Worm (Caenorhabditis elegans): ENCODE data around the gene miga-1.
"Not testable (repeated sequence)": the region's sequence is repeated elsewhere in the genome, so short reads cannot be mapped to it uniquely, and the experiment has no call there.

miga-1 gene

ce11 chrV:12377256-12377655 lies 23.4 kb downstream of the miga-1 start, which contains the start of gene K01D12.1:
Gene K01D12.1, plus strand, starts transcription at chrV:12377556.
- no peak for TF ChIP-seq lin-15B (tag; optimal IDR thresholded peaks at IDR 0.05)
- no peak for TF ChIP-seq fkh-10 (GFP tag; optimal IDR thresholded peaks at IDR 0.05)
- no peak for TF ChIP-seq nhr-71 (tag; optimal IDR thresholded peaks at IDR 0.05)
- no peak for TF ChIP-seq zag-1 (tag; optimal IDR thresholded peaks at IDR 0.05)
- no peak for TF ChIP-seq dpl-1 (GFP tag; optimal IDR thresholded peaks at IDR 0.05)
- TF ChIP-seq elt-3 (tag; optimal IDR thresholded peaks at IDR 0.05), result no peak
- no peak for TF ChIP-seq nhr-84 (tag; optimal IDR thresholded peaks at IDR 0.05)
- no peak for TF ChIP-seq aha-1 (tag; optimal IDR thresholded peaks at IDR 0.05)
- TF ChIP-seq nhr-77 (tag; optimal IDR thresholded peaks at IDR 0.05), result no peak
- TF ChIP-seq zip-4 (GFP tag; optimal IDR thresholded peaks at IDR 0.05), result no peak
- TF ChIP-seq tbx-2 (tag; optimal IDR thresholded peaks at IDR 0.05), result no peak
- no peak for TF ChIP-seq C16A3.4 (tag; optimal IDR thresholded peaks at IDR 0.05)
- no peak for TF ChIP-seq xbp-1 (tag; optimal IDR thresholded peaks at IDR 0.05)
- TF ChIP-seq nhr-12 (tag; optimal IDR thresholded peaks at IDR 0.05), result no peak
- TF ChIP-seq ceh-8 (GFP tag; optimal IDR thresholded peaks at IDR 0.05), result no peak
- no peak for TF ChIP-seq skn-1 (tag; optimal IDR thresholded peaks at IDR 0.05)

DNA sequence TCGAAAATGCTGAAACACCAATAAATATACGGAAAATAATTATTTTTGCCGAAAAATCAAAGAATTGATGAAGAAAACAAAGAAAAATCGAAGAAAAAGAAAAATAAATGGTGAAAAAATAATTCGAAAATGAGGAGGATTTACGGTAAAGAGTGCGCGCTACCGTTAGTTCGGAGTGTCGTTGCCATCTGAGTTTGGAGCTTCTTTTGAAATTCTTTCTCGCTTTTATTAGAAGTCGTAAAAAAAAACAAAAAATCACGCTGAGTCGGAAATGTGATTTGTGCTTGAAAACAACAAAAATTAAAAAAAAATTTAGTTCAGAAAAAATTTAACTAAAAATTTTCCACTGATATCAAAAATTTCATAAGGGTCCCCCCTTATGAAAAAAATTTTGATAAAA lies 26.4 kb downstream of the miga-1 start, which contains the start of gene F23H12.10:
Gene F23H12.10, minus strand, starts transcription at position 12 of the 400 bp plus-strand sequence.
- TF ChIP-seq fos-1, nhr-47, ztf-4 (tag; optimal IDR thresholded peaks at IDR 0.05): not testable (repeated sequence)

DNA sequence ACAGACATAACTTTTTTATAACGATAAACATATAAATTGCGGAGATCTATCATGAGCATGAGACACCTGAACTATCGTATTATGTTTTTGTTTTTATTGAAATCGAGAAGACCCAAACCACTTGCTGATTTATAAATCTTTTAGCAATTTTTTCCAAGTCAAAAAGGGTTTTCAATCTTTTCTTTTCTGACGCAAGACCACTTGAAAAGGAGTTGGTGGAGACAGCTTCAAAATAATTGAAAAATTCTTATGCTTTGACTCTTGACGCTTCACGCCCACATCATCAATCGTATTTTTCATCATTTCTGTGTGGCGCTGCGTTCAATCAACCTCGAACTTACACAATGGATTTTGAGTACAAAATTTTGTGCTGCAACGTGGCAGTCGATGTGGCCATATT lies 29.3 kb downstream of the miga-1 start, which contains the start of gene F23H12.7:
Gene F23H12.7, plus strand, starts transcription at position 301 of the 400 bp plus-strand sequence.
- no peak for TF ChIP-seq nhr-77 (tag; optimal IDR thresholded peaks at IDR 0.05)
- TF ChIP-seq lin-14 (GFP tag; optimal IDR thresholded peaks at IDR 0.05), result no peak
- TF ChIP-seq tbx-2 (tag; optimal IDR thresholded peaks at IDR 0.05), result no peak
- no peak for TF ChIP-seq vab-15 (tag; optimal IDR thresholded peaks at IDR 0.05)
- TF ChIP-seq grh-1 (GFP tag; IDR thresholded peaks at IDR 0.05), result no peak

DNA sequence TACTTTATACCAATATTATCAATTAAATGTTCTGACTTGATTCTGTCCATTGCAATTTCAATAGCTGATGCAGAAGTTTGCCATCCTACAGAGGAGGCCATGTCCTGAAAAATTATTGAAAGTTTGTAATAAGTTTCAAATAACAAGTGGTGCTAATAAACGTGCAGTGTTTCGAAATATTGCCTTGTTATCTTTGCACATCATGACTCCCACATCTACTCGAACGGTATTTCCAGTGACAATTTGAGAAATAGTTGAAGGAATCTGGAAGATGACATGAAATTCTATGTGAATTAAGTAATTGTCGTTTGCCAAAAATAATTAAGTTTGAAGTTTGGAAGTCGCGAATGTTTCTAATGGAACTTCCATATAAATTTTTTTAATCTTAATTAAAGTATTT lies 31.2 kb downstream of the miga-1 start, which contains the start of gene gcy-13:
Gene gcy-13, minus strand, starts transcription at position 101 of the 400 bp plus-strand sequence.
- no peak for TF ChIP-seq isw-1 (GFP tag; IDR thresholded peaks at IDR 0.05)
- no peak for TF ChIP-seq mef-2 (tag; optimal IDR thresholded peaks at IDR 0.05)
- no peak for TF ChIP-seq ceh-88 (GFP tag; IDR thresholded peaks at IDR 0.05)
- no peak for TF ChIP-seq nhr-19 (GFP tag; conservative IDR thresholded peaks at IDR 0.05)
- no peak for TF ChIP-seq aly-2 (tag; optimal IDR thresholded peaks at IDR 0.05)
- TF ChIP-seq fkh-4 (tag; optimal IDR thresholded peaks at IDR 0.05; ENCODE audit: borderline replicate concordance), result no peak
- TF ChIP-seq pag-3 (tag; optimal IDR thresholded peaks at IDR 0.05; ENCODE audit: borderline replicate concordance, insufficient read depth), result no peak
- TF ChIP-seq dsc-1 (tag; optimal IDR thresholded peaks at IDR 0.05), result no peak
- TF ChIP-seq dpl-1 (GFP tag; optimal IDR thresholded peaks at IDR 0.05), result no peak
- no peak for TF ChIP-seq fkh-8 (tag; optimal IDR thresholded peaks at IDR 0.05)
- TF ChIP-seq mdl-1 (tag; optimal IDR thresholded peaks at IDR 0.05), result no peak

DNA sequence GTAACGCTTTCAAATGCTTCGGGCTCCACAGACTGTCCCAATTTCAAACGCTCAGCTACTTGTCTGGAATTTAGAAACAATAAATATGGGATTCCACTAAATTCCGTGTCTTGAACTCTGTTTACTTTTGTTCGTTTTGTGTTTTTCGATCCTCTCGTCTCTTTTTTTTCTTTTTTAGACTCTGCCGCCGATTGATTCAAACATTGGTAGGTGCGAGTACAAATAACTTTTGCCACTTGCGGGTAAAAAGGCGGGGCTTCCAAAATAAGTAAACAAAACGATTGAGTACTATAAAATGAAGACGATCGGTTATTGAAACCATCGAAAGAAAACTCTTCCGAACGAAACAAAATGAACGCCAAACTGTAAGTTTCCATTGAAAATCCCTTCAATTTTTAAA lies 35.6 kb downstream of the miga-1 start, which contains the start of gene fipr-2:
Gene fipr-2, plus strand, starts transcription at position 245 of the 400 bp plus-strand sequence.
- TF ChIP-seq efl-1 (optimal IDR thresholded peaks at IDR 0.05), result no peak
- peak in 1 of 2 experiments; percentile 90 for TF ChIP-seq efl-1 (GFP tag; optimal IDR thresholded peaks at IDR 0.05 in 1 of 2)
- no peak for TF ChIP-seq egl-13 (tag; optimal IDR thresholded peaks at IDR 0.05)

Data from whole organism, L1 larva.